Worm (Caenorhabditis elegans): ENCODE results near the gene rexd-1.

- TF ChIP-seq dpl-1 (GFP tag; optimal IDR thresholded peaks at IDR 0.05) = no peak
- no peak for TF ChIP-seq pha-4 (tag; optimal IDR thresholded peaks at IDR 0.05)
- no peak for TF ChIP-seq F10E7.11 (tag; optimal IDR thresholded peaks at IDR 0.05)
Observed at ce11 chrIII:1794100-1794499, 40.2 kb upstream of the rexd-1 start.

Data from whole organism, young adult.